Worm (Caenorhabditis elegans) whole organism, early embryonic: Measurements from ENCODE around the gene H14N18.2.

Experiments
- B0310.2 ChIP-seq: sonication (generic microtip); optimal IDR thresholded peaks from 2 replicates; lab custom pipeline; 2016; ENCODE audit warnings: mild to moderate bottlenecking, missing genetic modification characterization, missing compliant biosample characterization
- ama-1 ChIP-seq: fragments of 150-350 bp; optimal IDR thresholded peaks from 2 replicates; lab custom pipeline; 2014
- ceh-13 ChIP-seq: fragments of 200-800 bp; sonication (Bioruptor generic); optimal IDR thresholded peaks from 2 replicates; lab custom pipeline; 2018; ENCODE audit warnings: mild to moderate bottlenecking, missing genetic modification characterization, missing compliant biosample characterization
- ceh-36 ChIP-seq: sonication (generic microtip); optimal IDR thresholded peaks from 2 replicates; lab custom pipeline; 2016; ENCODE audit warnings: missing genetic modification characterization, inconsistent platforms, missing compliant biosample characterization
- hnd-1 ChIP-seq: sonication (generic microtip); optimal IDR thresholded peaks from 2 replicates; lab custom pipeline; 2016; ENCODE audit warnings: missing genetic modification characterization, missing compliant biosample characterization
- pes-1 ChIP-seq: fragments of 200-800 bp; sonication (Bioruptor generic); IDR thresholded peaks from 2 replicates; pipeline ENCODE4 v1.3.6; 2022; ENCODE audit warnings: missing genetic modification reagents, missing genetic modification characterization, missing compliant biosample characterization
- scrt-1 ChIP-seq: fragments of 200-800 bp; sonication (Bioruptor generic); IDR thresholded peaks from 2 replicates; pipeline ENCODE4 v1.3.6; 2022; ENCODE audit warnings: missing genetic modification characterization, missing compliant biosample characterization
- tbx-11 ChIP-seq: fragments of 200-800 bp; sonication (Bioruptor generic); IDR thresholded peaks from 2 replicates; pipeline ENCODE4 v1.3.6; 2022; ENCODE audit warnings: missing genetic modification characterization, missing compliant biosample characterization
- tbx-37 ChIP-seq: fragments of 200-800 bp; sonication (Bioruptor generic); conservative IDR thresholded peaks from 2 replicates; pipeline ENCODE4 v1.3.6; 2022; ENCODE audit warnings: missing genetic modification reagents, missing genetic modification characterization, missing compliant biosample characterization

- no peak for TF ChIP-seq ceh-36
- TF ChIP-seq tbx-11, result no peak
- no peak for TF ChIP-seq ceh-13 (GFP tag; lab: Kevin White, UChicago)
- no peak for TF ChIP-seq ama-1 (lab: Kevin White, UChicago)
- TF ChIP-seq tbx-37 (GFP tag; lab: Robert Waterston, UW), result no peak
- TF ChIP-seq B0310.2 (tag; lab: Kevin White, UChicago), result no peak
- TF ChIP-seq pes-1, result no peak
- no peak for TF ChIP-seq hnd-1 (tag; lab: Kevin White, UChicago)
- no peak for TF ChIP-seq scrt-1
Observed at ce11 chrV:8949873-8950272, 17.5 kb downstream of the H14N18.2 start.
